Fruit fly (Drosophila melanogaster) whole organism, embryonic: Measurements from ENCODE around the gene osk.
A peak's percentile ranks its signal among the peaks of the same experiment; 100 is the strongest.

Source experiments
- CG12659 ChIP-seq: fragments of 200-800 bp; sonication (Bioruptor generic); optimal IDR thresholded peaks from 3 replicates; lab custom pipeline; 2017; ENCODE audit warnings: mild to moderate bottlenecking, missing biosample characterization, missing genetic modification reagents, missing genetic modification characterization
- CG13296 ChIP-seq: fragments of 200-800 bp; sonication (Bioruptor generic); optimal IDR thresholded peaks from 3 replicates; lab custom pipeline; 2018; ENCODE audit warnings: missing biosample characterization, mild to moderate bottlenecking, missing genetic modification characterization
- CG17328 ChIP-seq: fragments of 200-800 bp; sonication (Bioruptor generic); IDR thresholded peaks from 2 replicates; pipeline ENCODE4 v1.3.6; 2022; ENCODE audit warnings: missing biosample characterization, missing genetic modification characterization
- CG17359 ChIP-seq: fragments of 200-800 bp; sonication (Bioruptor generic); optimal IDR thresholded peaks from 3 replicates; lab custom pipeline; 2018; ENCODE audit warnings: missing biosample characterization, mild to moderate bottlenecking, missing genetic modification characterization, moderate library complexity
- CG18262 ChIP-seq: fragments of 200-800 bp; optimal IDR thresholded peaks from 3 replicates; lab custom pipeline; 2019; ENCODE audit warnings: missing biosample characterization, mild to moderate bottlenecking, missing genetic modification characterization, moderate library complexity
- CG2678 ChIP-seq: fragments of 200-800 bp; sonication (Bioruptor generic); optimal IDR thresholded peaks from 3 replicates; lab custom pipeline; 2019; ENCODE audit warnings: missing biosample characterization, mild to moderate bottlenecking, missing genetic modification characterization, moderate library complexity
- CG32772 ChIP-seq: fragments of 200-800 bp; sonication (Bioruptor generic); IDR thresholded peaks from 2 replicates; pipeline ENCODE4 v1.3.6; 2022; ENCODE audit warnings: missing biosample characterization, missing genetic modification characterization
- CG33557 ChIP-seq: fragments of 200-800 bp; sonication (Bioruptor generic); optimal IDR thresholded peaks from 2 replicates; lab custom pipeline; 2019; ENCODE audit warnings: missing biosample characterization, mild to moderate bottlenecking, missing genetic modification characterization, moderate library complexity
- CG34376 ChIP-seq: fragments of 200-800 bp; sonication (Bioruptor generic); optimal IDR thresholded peaks from 2 replicates; lab custom pipeline; 2018; ENCODE audit warnings: missing biosample characterization, mild to moderate bottlenecking, missing genetic modification characterization
- CG3838 ChIP-seq: fragments of 200-800 bp; sonication (Bioruptor generic); optimal IDR thresholded peaks from 3 replicates; lab custom pipeline; 2016; ENCODE audit warnings: missing biosample characterization, missing genetic modification characterization
- CG4404 ChIP-seq: fragments of 200-800 bp; sonication (Bioruptor generic); IDR thresholded peaks from 2 replicates; pipeline ENCODE4 v1.3.6; 2022; ENCODE audit warnings: missing biosample characterization, missing genetic modification characterization
- CG6175 ChIP-seq: fragments of 200-800 bp; sonication (Bioruptor generic); IDR thresholded peaks from 3 replicates; pipeline ENCODE4 v1.3.6; 2022; ENCODE audit warnings: missing biosample characterization, missing genetic modification characterization
- CG6654 ChIP-seq: fragments of 200-800 bp; sonication (Bioruptor generic); optimal IDR thresholded peaks from 2 replicates; lab custom pipeline; 2017; ENCODE audit warnings: missing biosample characterization, mild to moderate bottlenecking, missing genetic modification characterization
- CG8281 ChIP-seq: fragments of 200-800 bp; sonication (Bioruptor generic); optimal IDR thresholded peaks from 2 replicates; lab custom pipeline; 2018; ENCODE audit warnings: missing biosample characterization, mild to moderate bottlenecking, missing genetic modification characterization, moderate library complexity
- CG8478 ChIP-seq: fragments of >200 bp; optimal IDR thresholded peaks from 2 replicates; lab custom pipeline; 2018
- Chrac-16 ChIP-seq: fragments of 200-800 bp; sonication (Bioruptor generic); optimal IDR thresholded peaks from 3 replicates; lab custom pipeline; 2016; ENCODE audit warnings: missing biosample characterization, missing genetic modification characterization
- E2f2 ChIP-seq: fragments of 200-800 bp; sonication (Bioruptor generic); IDR thresholded peaks from 2 replicates; pipeline ENCODE4 v1.3.6; 2022; ENCODE audit warnings: missing biosample characterization, missing genetic modification characterization
- Eip74EF ChIP-seq, 2 experiments: fragments of 200-800 bp in 1 of 2; fragments of >200 bp in 1 of 2; sonication (Bioruptor generic) in 1 of 2; optimal IDR thresholded peaks; 2 replicates each; lab custom pipeline; 2017 to 2019; ENCODE audit warnings: missing biosample characterization in 2 of 2, missing genetic modification characterization in 2 of 2, mild to moderate bottlenecking in 1 of 2, moderate library complexity in 1 of 2
- Fer3 ChIP-seq: fragments of 200-800 bp; sonication (Bioruptor generic); optimal IDR thresholded peaks from 2 replicates; lab custom pipeline; 2018; ENCODE audit warnings: missing biosample characterization, mild to moderate bottlenecking, missing genetic modification characterization, moderate library complexity
- Gug ChIP-seq: fragments of 200-800 bp; sonication (Bioruptor generic); IDR thresholded peaks from 4 replicates; pipeline ENCODE4 v1.3.6; 2022; ENCODE audit warnings: missing biosample characterization, missing genetic modification characterization
- Hmr ChIP-seq: fragments of 200-800 bp; sonication (Bioruptor generic); optimal IDR thresholded peaks from 3 replicates; lab custom pipeline; 2017; ENCODE audit warnings: mild to moderate bottlenecking, missing biosample characterization, missing genetic modification reagents, missing genetic modification characterization
- Hr51 ChIP-seq, 2 experiments: fragments of 200-800 bp; sonication (Bioruptor generic); optimal IDR thresholded peaks; 2 replicates in 1 of 2; 3 replicates in 1 of 2; lab custom pipeline; 2016 to 2018; ENCODE audit warnings: missing biosample characterization in 2 of 2, missing genetic modification characterization in 2 of 2, mild to moderate bottlenecking in 1 of 2, moderate library complexity in 1 of 2
- Lhr ChIP-seq: fragments of 200-800 bp; sonication (Bioruptor generic); optimal IDR thresholded peaks from 3 replicates; lab custom pipeline; 2017; ENCODE audit warnings: mild to moderate bottlenecking, missing biosample characterization, missing genetic modification reagents, missing genetic modification characterization
- Ptx1 ChIP-seq: fragments of 200-800 bp; sonication (Bioruptor generic); IDR thresholded peaks from 2 replicates; pipeline ENCODE4 v1.3.6; 2022; ENCODE audit warnings: missing biosample characterization, missing genetic modification characterization
- Sox102F ChIP-seq: fragments of 200-800 bp; sonication (Bioruptor generic); optimal IDR thresholded peaks from 2 replicates; lab custom pipeline; 2018; ENCODE audit warnings: missing biosample characterization, mild to moderate bottlenecking, missing genetic modification characterization, moderate library complexity
- Usf ChIP-seq: fragments of 200-800 bp; sonication (Bioruptor generic); optimal IDR thresholded peaks from 2 replicates; lab custom pipeline; 2017; ENCODE audit warnings: missing genotype, missing biosample characterization, missing genetic modification characterization
- Xrp1 ChIP-seq: fragments of 200-800 bp; sonication (Bioruptor generic); IDR thresholded peaks from 2 replicates; pipeline ENCODE4 v1.3.6; 2022; ENCODE audit warnings: missing biosample characterization, missing genetic modification characterization
- abd-A ChIP-seq: fragments of 200-800 bp; sonication (Bioruptor generic); optimal IDR thresholded peaks from 3 replicates; lab custom pipeline; 2019; ENCODE audit warnings: missing biosample characterization, mild to moderate bottlenecking, missing genetic modification characterization, moderate library complexity
- az2 ChIP-seq: fragments of 200-800 bp; sonication (Bioruptor generic); optimal IDR thresholded peaks from 3 replicates; lab custom pipeline; 2016; ENCODE audit warnings: missing biosample characterization, missing genetic modification characterization
- bcd ChIP-seq: fragments of 200-800 bp; sonication (Bioruptor generic); optimal IDR thresholded peaks from 2 replicates; lab custom pipeline; 2017; ENCODE audit warnings: missing biosample characterization, mild to moderate bottlenecking, missing genetic modification characterization
- crol ChIP-seq: fragments of 200-800 bp; sonication (Bioruptor generic); IDR thresholded peaks from 2 replicates; pipeline ENCODE4 v1.3.6; 2022; ENCODE audit warnings: missing biosample characterization, missing genetic modification characterization
- dan ChIP-seq: fragments of 200-800 bp; sonication (Bioruptor generic); IDR thresholded peaks from 2 replicates; pipeline ENCODE4 v1.3.6; 2022; ENCODE audit warnings: missing biosample characterization, missing genetic modification characterization
- dysf ChIP-seq: fragments of 200-800 bp; sonication (Bioruptor generic); IDR thresholded peaks from 3 replicates; pipeline ENCODE4 v1.3.6; 2022; ENCODE audit warnings: missing biosample characterization, missing genetic modification characterization
- gcm ChIP-seq: fragments of 200-800 bp; sonication (Bioruptor generic); optimal IDR thresholded peaks from 2 replicates; lab custom pipeline; 2019; ENCODE audit warnings: missing biosample characterization, mild to moderate bottlenecking, missing genetic modification characterization, moderate library complexity
- gcm2 ChIP-seq: fragments of 200-800 bp; sonication (Bioruptor generic); optimal IDR thresholded peaks from 2 replicates; lab custom pipeline; 2016; ENCODE audit warnings: missing biosample characterization, missing genetic modification characterization
- her ChIP-seq: fragments of 200-800 bp; sonication (Bioruptor generic); optimal IDR thresholded peaks from 2 replicates; lab custom pipeline; 2016; ENCODE audit warnings: missing biosample characterization, missing genetic modification characterization
- hth ChIP-seq: fragments of >200 bp; optimal IDR thresholded peaks from 2 replicates; lab custom pipeline; 2017; ENCODE audit warnings: inconsistent platforms
- ind ChIP-seq: fragments of 200-800 bp; sonication (Bioruptor generic); optimal IDR thresholded peaks from 3 replicates; lab custom pipeline; 2016; ENCODE audit warnings: missing biosample characterization, missing genetic modification characterization
- oc ChIP-seq: fragments of 200-800 bp; sonication (Bioruptor generic); optimal IDR thresholded peaks from 2 replicates; lab custom pipeline; 2018; ENCODE audit warnings: missing biosample characterization, mild to moderate bottlenecking, missing genetic modification characterization, moderate library complexity
- onecut ChIP-seq: fragments of 200-800 bp; sonication (Bioruptor generic); IDR thresholded peaks from 2 replicates; pipeline ENCODE4 v1.3.6; 2022; ENCODE audit warnings: missing biosample characterization, missing genetic modification characterization
- org-1 ChIP-seq: fragments of 200-800 bp; sonication (Bioruptor generic); optimal IDR thresholded peaks from 2 replicates; lab custom pipeline; 2017; ENCODE audit warnings: missing biosample characterization, missing genetic modification characterization
- phol ChIP-seq: fragments of 200-800 bp; sonication (Bioruptor generic); optimal IDR thresholded peaks from 3 replicates; lab custom pipeline; 2018; ENCODE audit warnings: missing biosample characterization, mild to moderate bottlenecking, missing genetic modification characterization, moderate library complexity
- pita ChIP-seq: fragments of 200-800 bp; sonication (Bioruptor generic); optimal IDR thresholded peaks from 2 replicates; lab custom pipeline; 2017; ENCODE audit warnings: missing biosample characterization, mild to moderate bottlenecking, missing genetic modification characterization
- salm ChIP-seq: fragments of 200-800 bp; sonication (Bioruptor generic); optimal IDR thresholded peaks from 2 replicates; lab custom pipeline; 2018; ENCODE audit warnings: missing biosample characterization, mild to moderate bottlenecking, missing genetic modification characterization
- seq ChIP-seq: fragments of 200-800 bp; sonication (Bioruptor generic); IDR thresholded peaks from 2 replicates; pipeline ENCODE4 v1.3.6; 2022; ENCODE audit warnings: missing biosample characterization, missing genetic modification characterization
- sisA ChIP-seq: fragments of 200-800 bp; sonication (Bioruptor generic); IDR thresholded peaks from 2 replicates; pipeline ENCODE4 v1.3.6; 2022; ENCODE audit warnings: missing biosample characterization, missing genetic modification characterization
- tll ChIP-seq, 2 experiments: fragments of 200-800 bp in 1 of 2; fragments of >200 bp in 1 of 2; sonication (Bioruptor generic) in 1 of 2; optimal IDR thresholded peaks; 2 replicates each; lab custom pipeline; 2017 to 2019; ENCODE audit warnings: missing biosample characterization in 2 of 2, missing genetic modification characterization in 2 of 2, mild to moderate bottlenecking in 1 of 2, moderate library complexity in 1 of 2
- trem ChIP-seq: fragments of 200-800 bp; optimal IDR thresholded peaks from 3 replicates; lab custom pipeline; 2019; ENCODE audit warnings: missing biosample characterization, mild to moderate bottlenecking, missing genetic modification characterization, moderate library complexity
- vvl ChIP-seq: fragments of 200-800 bp; sonication (Bioruptor generic); IDR thresholded peaks from 2 replicates; pipeline ENCODE4 v1.3.6; 2022; ENCODE audit warnings: missing biosample characterization, missing genetic modification characterization

Gene osk

dm6 chr3R:8954515-8955358 is 19.8 kb downstream of the osk start (continued):
- peak; percentile 79 for TF ChIP-seq CG17359 (tag; lab: Kevin White, UChicago)
- TF ChIP-seq CG13296 (GFP tag; lab: Kevin White, UChicago) = peak; percentile 16
- peak; percentile 14 for TF ChIP-seq CG8281
- TF ChIP-seq CG34376 (GFP tag; lab: Kevin White, UChicago) = no peak
- TF ChIP-seq CG18262 (tag; lab: Kevin White, UChicago) = peak; percentile 88
- peak; percentile 34; the same call in 1 of the 3 replicates for TF ChIP-seq dysf (GFP tag; lab: Robert Waterston, UW)
- TF ChIP-seq seq (GFP tag; lab: Robert Waterston, UW) = no peak
- peak; percentile 86 for TF ChIP-seq Sox102F
- no peak for TF ChIP-seq CG8478 (lab: Kevin White, UChicago)
- TF ChIP-seq phol = peak; percentile 81
- no peak for TF ChIP-seq CG4404 (GFP tag; lab: Robert Waterston, UW)
- TF ChIP-seq pita = no peak
- no peak for TF ChIP-seq Eip74EF (GFP tag; optimal IDR thresholded peaks at IDR 0.05; lab: Kevin White, UChicago)
- peak; percentile 42; the same call in 1 of the 2 replicates for TF ChIP-seq CG32772
- TF ChIP-seq Usf = no peak
- TF ChIP-seq Hr51 (GFP tag; optimal IDR thresholded peaks at IDR 0.05; lab: Kevin White, UChicago) = peak in 1 of 2 experiments; percentile 75
- no peak for TF ChIP-seq CG3838
- TF ChIP-seq her (GFP tag; lab: Kevin White, UChicago) = no peak
- TF ChIP-seq E2f2 = peak; percentile 28; the same call in 1 of the 2 replicates
- TF ChIP-seq gcm = peak; percentile 74
- TF ChIP-seq vvl (GFP tag; lab: Robert Waterston, UW) = peak; percentile 74
- TF ChIP-seq Gug (GFP tag; lab: Robert Waterston, UW) = no peak
- peak; percentile 86 for TF ChIP-seq onecut (GFP tag; lab: Robert Waterston, UW)
- TF ChIP-seq gcm2 (GFP tag; lab: Kevin White, UChicago) = no peak
- TF ChIP-seq tll (GFP tag; optimal IDR thresholded peaks at IDR 0.05; lab: Kevin White, UChicago) = no peak
- peak; percentile 59 for TF ChIP-seq Xrp1 (GFP tag; lab: Robert Waterston, UW)
- TF ChIP-seq bcd (GFP tag; lab: Kevin White, UChicago) = no peak
- TF ChIP-seq CG17328 (GFP tag; lab: Robert Waterston, UW) = peak; percentile 46; the same call in 1 of the 2 replicates
- TF ChIP-seq Ptx1 (GFP tag; lab: Robert Waterston, UW) = peak; percentile 63; the same call in 1 of the 2 replicates
- TF ChIP-seq crol (GFP tag; lab: Robert Waterston, UW) = no peak
- TF ChIP-seq CG2678 (tag; lab: Kevin White, UChicago) = peak; percentile 84
- peak; percentile 60 for TF ChIP-seq CG33557
- peak; percentile 80 for TF ChIP-seq trem (tag; lab: Kevin White, UChicago)
- no peak for TF ChIP-seq CG6654 (GFP tag; lab: Kevin White, UChicago)
- TF ChIP-seq ind = peak; percentile 12
- TF ChIP-seq oc (tag; lab: Kevin White, UChicago) = peak; percentile 69
- TF ChIP-seq az2 (GFP tag; lab: Kevin White, UChicago) = peak; percentile 40
- TF ChIP-seq salm = peak; percentile 25
- peak; percentile 11 for TF ChIP-seq Chrac-16 (GFP tag; lab: Kevin White, UChicago)
- no peak for TF ChIP-seq dan (GFP tag; lab: Robert Waterston, UW)
- TF ChIP-seq Lhr (GFP tag; lab: Kevin White, UChicago) = peak; percentile 27
- TF ChIP-seq org-1 (GFP tag; lab: Kevin White, UChicago) = peak; percentile 27
- TF ChIP-seq sisA (GFP tag; lab: Robert Waterston, UW) = peak; percentile 37; the same call in 1 of the 2 replicates
- TF ChIP-seq CG12659 = peak; percentile 45
- TF ChIP-seq abd-A (tag; lab: Kevin White, UChicago) = peak; percentile 97
- TF ChIP-seq CG6175 (GFP tag; lab: Robert Waterston, UW) = no peak
- TF ChIP-seq hth (lab: Kevin White, UChicago) = no peak
- no peak for TF ChIP-seq Hmr (GFP tag; lab: Kevin White, UChicago)
- TF ChIP-seq Fer3 (tag; lab: Kevin White, UChicago) = peak; percentile 4
